Fruit fly (Drosophila melanogaster) whole organism, pupa: ENCODE results near the gene REG.
"Not testable (repeated sequence)": the region's sequence is repeated elsewhere in the genome, so short reads cannot be mapped to it uniquely, and the experiment has no call there.

Source experiments
- CG10348 ChIP-seq: fragments of 200-800 bp; sonication (Bioruptor generic); IDR thresholded peaks from 2 replicates; pipeline ENCODE4 v1.3.6; 2022; ENCODE audit warnings: missing biosample characterization, missing genetic modification characterization
- Pif1B ChIP-seq: fragments of 200-800 bp; sonication (Bioruptor generic); optimal IDR thresholded peaks from 3 replicates; lab custom pipeline; 2016; ENCODE audit warnings: missing biosample characterization, missing genetic modification characterization

DNA sequence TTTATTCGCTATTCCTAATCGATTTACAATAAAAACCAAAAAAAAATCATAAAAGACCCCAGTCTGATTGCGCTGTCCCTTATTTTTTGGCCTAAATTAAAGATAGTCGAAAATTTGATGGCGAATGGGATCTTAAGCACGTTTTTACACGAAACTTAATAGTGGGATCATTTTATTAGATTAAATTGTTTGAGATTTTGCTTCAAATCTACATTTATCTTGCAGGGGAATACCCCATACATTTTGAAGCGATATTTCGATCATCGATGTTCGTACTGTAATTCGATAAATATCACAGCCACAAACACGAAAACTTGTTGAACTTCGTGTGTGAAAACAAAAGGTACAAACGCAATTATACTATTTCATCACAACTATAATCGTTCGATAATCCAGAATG is 27.9 kb upstream of the REG start, which contains the start of gene CG32641:
- TF ChIP-seq CG10348; Pif1B (GFP tag; lab: Kevin White, UChicago): not testable (repeated sequence)
